Fruit fly (Drosophila melanogaster) whole organism, wandering third instar larva: Measurements from ENCODE around the gene Pif1B.
A peak's percentile ranks its signal among the peaks of the same experiment; 100 is the strongest.

Source experiments
- Dif ChIP-seq: fragments of 200-275, 200-300 bp; sonication (Bioruptor generic); optimal IDR thresholded peaks from 2 replicates; lab custom pipeline; 2018; ENCODE audit warnings: missing biosample characterization, missing genetic modification characterization; ENCODE audit not compliant: partially characterized antibody
- GATAd ChIP-seq: sonication (Bioruptor generic); optimal IDR thresholded peaks from 2 replicates; lab custom pipeline; 2016; ENCODE audit warnings: missing biosample characterization, missing genetic modification characterization
- Hnf4 ChIP-seq: fragments of 200-800 bp; sonication (Bioruptor generic); optimal IDR thresholded peaks from 2 replicates; lab custom pipeline; 2016; ENCODE audit warnings: missing biosample characterization, mild to moderate bottlenecking, missing genetic modification characterization
- Hr78 ChIP-seq: fragments of >200 bp; optimal IDR thresholded peaks from 2 replicates; lab custom pipeline; 2017; ENCODE audit warnings: missing biosample characterization, missing genetic modification characterization
- Hr83 ChIP-seq: fragments of 200-300 bp; sonication (Bioruptor generic); optimal IDR thresholded peaks from 2 replicates; lab custom pipeline; 2016; ENCODE audit warnings: missing biosample characterization, mild to moderate bottlenecking, missing genetic modification characterization, moderate library complexity; ENCODE audit not compliant: poor library complexity, severe bottlenecking
- br ChIP-seq: fragments of 200-800 bp; sonication (Bioruptor generic); optimal IDR thresholded peaks from 2 replicates; lab custom pipeline; 2016; ENCODE audit warnings: missing biosample characterization, missing genetic modification characterization
- dmrt93B ChIP-seq: fragments of 200-800 bp; sonication (Bioruptor generic); optimal IDR thresholded peaks from 2 replicates; lab custom pipeline; 2018; ENCODE audit warnings: missing biosample characterization, mild to moderate bottlenecking, missing genetic modification characterization
- h ChIP-seq: fragments of 200-800 bp; sonication (Bioruptor generic); optimal IDR thresholded peaks from 3 replicates; lab custom pipeline; 2016; ENCODE audit warnings: missing biosample characterization, mild to moderate bottlenecking, missing genetic modification characterization
- psq ChIP-seq: fragments of 200-800 bp; sonication (Bioruptor generic); optimal IDR thresholded peaks from 3 replicates; lab custom pipeline; 2017; ENCODE audit warnings: missing biosample characterization, mild to moderate bottlenecking, missing genetic modification characterization, moderate library complexity
- tai ChIP-seq: sonication (Bioruptor generic); optimal IDR thresholded peaks from 2 replicates; lab custom pipeline; 2016; ENCODE audit warnings: missing biosample characterization, missing genetic modification characterization
- usp ChIP-seq: fragments of >200 bp; optimal IDR thresholded peaks from 2 replicates; lab custom pipeline; 2017; ENCODE audit warnings: missing biosample characterization, missing genetic modification characterization

dm6 chr3R:8820428-8820912 lies 19.5 kb upstream of the Pif1B start, which contains the start of gene aqz:
- TF ChIP-seq Hr83 (peak; percentile 90), Hnf4 (GFP tag; lab: Kevin White, UChicago) (peak; percentile 59), psq (GFP tag; lab: Kevin White, UChicago) (peak; percentile 24), tai (GFP tag; lab: Kevin White, UChicago) (peak; percentile 50), Dif (GFP tag; lab: Kevin White, UChicago) (peak; percentile 54), usp (GFP tag; lab: Kevin White, UChicago) (no peak), GATAd (GFP tag; lab: Kevin White, UChicago) (no peak), h (GFP tag; lab: Kevin White, UChicago) (peak; percentile 79), Hr78 (no peak), br (GFP tag; lab: Kevin White, UChicago) (peak; percentile 45), dmrt93B (GFP tag; lab: Kevin White, UChicago) (no peak)
